Fruit fly (Drosophila melanogaster): Measurements from ENCODE around the gene CG6052.

DNA sequence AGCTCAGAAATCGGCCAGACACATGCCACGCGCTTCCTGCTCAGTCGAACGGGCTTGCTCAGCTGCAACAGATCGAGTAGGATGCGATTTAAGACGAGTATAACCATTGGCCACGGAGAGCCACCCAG is 28.8 kb upstream of the CG6052 start, which contains the start of gene CG32182:
- no peak for TF ChIP-seq CG8159 (tag; optimal IDR thresholded peaks at IDR 0.05)
- TF ChIP-seq CG17806 (tag; optimal IDR thresholded peaks at IDR 0.05): no peak
- TF ChIP-seq CG10348 (GFP tag; IDR thresholded peaks at IDR 0.05): no peak

Data from whole organism, pupa.